Worm (Caenorhabditis elegans) whole organism, young adult: Measurements from ENCODE around the gene grp-1.

Source experiments
- B0336.3 ChIP-seq: fragments of 200-800 bp; sonication (Bioruptor generic); IDR thresholded peaks from 2 replicates; pipeline ENCODE4 v1.3.6; 2022; ENCODE audit warnings: missing genetic modification characterization, missing compliant biosample characterization
- F22D6.2 ChIP-seq: sonication (generic microtip); optimal IDR thresholded peaks from 2 replicates; lab custom pipeline; 2016; ENCODE audit warnings: mild to moderate bottlenecking, missing genetic modification characterization, missing compliant biosample characterization
- F23B12.7 ChIP-seq: sonication (generic microtip); optimal IDR thresholded peaks from 2 replicates; lab custom pipeline; 2017; ENCODE audit warnings: missing genetic modification characterization, mild to moderate bottlenecking, missing compliant biosample characterization, antibody characterized with exemption, moderate library complexity; ENCODE audit not compliant: insufficient read depth
- F33H1.4 ChIP-seq: fragments of 200-800 bp; sonication (Bioruptor generic); IDR thresholded peaks from 2 replicates; pipeline ENCODE4 v1.3.6; 2022; ENCODE audit warnings: missing genetic modification reagents, missing genetic modification characterization, missing compliant biosample characterization
- F57C9.4 ChIP-seq: sonication (generic microtip); optimal IDR thresholded peaks from 2 replicates; lab custom pipeline; 2017; ENCODE audit warnings: mild to moderate bottlenecking, missing genetic modification characterization, missing compliant biosample characterization
- K12H6.12 ChIP-seq: fragments of 200-800 bp; sonication (Bioruptor generic); optimal IDR thresholded peaks from 2 replicates; lab custom pipeline; 2018; ENCODE audit warnings: mild to moderate bottlenecking, missing genetic modification characterization, missing compliant biosample characterization
- Y53G8AR.9 ChIP-seq: fragments of 200-800 bp; sonication (Bioruptor generic); conservative IDR thresholded peaks from 2 replicates; pipeline ENCODE4 v1.3.6; 2022; ENCODE audit warnings: missing genetic modification reagents, missing genetic modification characterization, missing compliant biosample characterization
- Y56A3A.18 ChIP-seq: fragments of 200-800 bp; sonication (Bioruptor generic); IDR thresholded peaks from 2 replicates; pipeline ENCODE4 v1.3.6; 2022; ENCODE audit warnings: missing genetic modification reagents, missing genetic modification characterization, missing compliant biosample characterization
- Y67H2A.10 ChIP-seq: fragments of 200-800 bp; sonication (Bioruptor generic); conservative IDR thresholded peaks from 2 replicates; pipeline ENCODE4 v1.3.6; 2022; ENCODE audit warnings: missing genetic modification reagents, missing genetic modification characterization, missing compliant biosample characterization
- ZK185.1 ChIP-seq: sonication (generic microtip); optimal IDR thresholded peaks from 2 replicates; lab custom pipeline; 2016; ENCODE audit warnings: mild to moderate bottlenecking, missing genetic modification characterization, missing compliant biosample characterization; ENCODE audit not compliant: poor library complexity, severe bottlenecking
- aptf-3 ChIP-seq: fragments of 200-800 bp; sonication (Bioruptor generic); IDR thresholded peaks from 2 replicates; pipeline ENCODE4 v1.3.6; 2022; ENCODE audit warnings: missing genetic modification characterization, missing compliant biosample characterization
- athp-1 ChIP-seq: sonication (generic microtip); optimal IDR thresholded peaks from 2 replicates; lab custom pipeline; 2017; ENCODE audit warnings: mild to moderate bottlenecking, missing genetic modification characterization, missing compliant biosample characterization
- attf-3 ChIP-seq: fragments of 200-800 bp; sonication (Bioruptor generic); conservative IDR thresholded peaks from 2 replicates; pipeline ENCODE4 v1.3.6; 2022; ENCODE audit warnings: missing genetic modification reagents, missing genetic modification characterization, missing compliant biosample characterization
- attf-6 ChIP-seq: fragments of 200-800 bp; sonication (Bioruptor generic); IDR thresholded peaks from 2 replicates; pipeline ENCODE4 v1.3.6; 2022; ENCODE audit warnings: missing genetic modification reagents, missing genetic modification characterization, missing compliant biosample characterization
- ceh-91 ChIP-seq: fragments of 200-800 bp; sonication (Bioruptor generic); IDR thresholded peaks from 2 replicates; pipeline ENCODE4 v1.3.6; 2022; ENCODE audit warnings: missing genetic modification reagents, missing genetic modification characterization, missing compliant biosample characterization
- die-1 ChIP-seq: sonication (generic microtip); optimal IDR thresholded peaks from 2 replicates; lab custom pipeline; 2016; ENCODE audit warnings: missing genotype, mild to moderate bottlenecking, missing genetic modification characterization, missing compliant biosample characterization
- efl-1 ChIP-seq: fragments of 150-350 bp; optimal IDR thresholded peaks from 2 replicates; lab custom pipeline; 2014; ENCODE audit warnings: missing biosample characterization, missing genetic modification reagents, missing genetic modification characterization
- gei-17 ChIP-seq: fragments of 200-800 bp; sonication (Bioruptor generic); optimal IDR thresholded peaks from 2 replicates; lab custom pipeline; 2018; ENCODE audit warnings: mild to moderate bottlenecking, missing genetic modification characterization, missing compliant biosample characterization
- him-1 ChIP-seq: sonication (generic microtip); optimal IDR thresholded peaks from 2 replicates; lab custom pipeline; 2016; ENCODE audit warnings: missing genotype, missing genetic modification reagents, missing genetic modification characterization, missing compliant biosample characterization
- hlh-12 ChIP-seq: sonication (generic microtip); optimal IDR thresholded peaks from 2 replicates; lab custom pipeline; 2016; ENCODE audit warnings: missing genetic modification characterization, missing compliant biosample characterization
- hlh-26 ChIP-seq: fragments of 200-800 bp; sonication (Bioruptor generic); conservative IDR thresholded peaks from 2 replicates; pipeline ENCODE4 v1.3.6; 2022; ENCODE audit warnings: missing genetic modification reagents, missing genetic modification characterization, missing compliant biosample characterization
- hsf-1 ChIP-seq: fragments of 200-800 bp; sonication (Bioruptor generic); IDR thresholded peaks from 2 replicates; pipeline ENCODE4 v1.3.6; 2022; ENCODE audit warnings: missing genetic modification reagents, missing genetic modification characterization, missing compliant biosample characterization
- let-526 ChIP-seq: fragments of 200-800 bp; sonication (Bioruptor generic); IDR thresholded peaks from 2 replicates; pipeline ENCODE4 v1.3.6; 2022; ENCODE audit warnings: missing genetic modification reagents, missing genetic modification characterization, missing compliant biosample characterization
- let-607 ChIP-seq, 2 experiments: fragments of 200-800 bp in 1 of 2; sonication (Bioruptor generic) in 1 of 2; sonication (generic microtip) in 1 of 2; optimal IDR thresholded peaks; 2 replicates each; lab custom pipeline; 2016 to 2018; ENCODE audit warnings: mild to moderate bottlenecking in 2 of 2, missing compliant biosample characterization in 2 of 2, missing genetic modification characterization in 2 of 2, moderate library complexity in 2 of 2, missing genotype in 1 of 2
- lin-35 ChIP-seq, 3 experiments: fragments of 150-350 bp in 2 of 3; sonication (generic microtip) in 1 of 3; optimal IDR thresholded peaks; 2 replicates each; lab custom pipeline; 2014 to 2018; ENCODE audit warnings: missing biosample characterization in 3 of 3, missing genetic modification characterization in 3 of 3, missing genetic modification reagents in 3 of 3
- lin-40 ChIP-seq: sonication (generic microtip); optimal IDR thresholded peaks from 2 replicates; lab custom pipeline; 2016; ENCODE audit warnings: missing genetic modification characterization, mild to moderate bottlenecking, missing compliant biosample characterization, missing genotype, missing genetic modification reagents
- lir-1 ChIP-seq: fragments of 200-800 bp; sonication (Bioruptor generic); conservative IDR thresholded peaks from 2 replicates; pipeline ENCODE4 v1.3.6; 2022; ENCODE audit warnings: missing genetic modification reagents, missing genetic modification characterization, missing compliant biosample characterization
- lsy-27 ChIP-seq: sonication (generic microtip); optimal IDR thresholded peaks from 2 replicates; lab custom pipeline; 2017; ENCODE audit warnings: missing genetic modification characterization, mild to moderate bottlenecking, missing compliant biosample characterization, antibody characterized with exemption, missing genotype, borderline replicate concordance; ENCODE audit not compliant: insufficient read depth
- madf-10 ChIP-seq: sonication (generic microtip); optimal IDR thresholded peaks from 2 replicates; lab custom pipeline; 2016; ENCODE audit warnings: mild to moderate bottlenecking, missing genetic modification characterization, missing compliant biosample characterization
- madf-8 ChIP-seq: fragments of 200-800 bp; sonication (Bioruptor generic); conservative IDR thresholded peaks from 2 replicates; pipeline ENCODE4 v1.3.6; 2022; ENCODE audit warnings: missing genetic modification reagents, missing genetic modification characterization, missing compliant biosample characterization
- mes-4 ChIP-seq: sonication (generic microtip); optimal IDR thresholded peaks from 2 replicates; lab custom pipeline; 2016; ENCODE audit warnings: missing genotype, missing genetic modification characterization, missing compliant biosample characterization
- mxl-1 ChIP-seq: sonication (generic microtip); optimal IDR thresholded peaks from 2 replicates; lab custom pipeline; 2016; ENCODE audit warnings: missing genetic modification characterization, missing compliant biosample characterization
- nfya-2 ChIP-seq: fragments of 200-800 bp; sonication (Bioruptor generic); IDR thresholded peaks from 2 replicates; pipeline ENCODE4 v1.3.6; 2022; ENCODE audit warnings: missing genetic modification reagents, missing genetic modification characterization, missing compliant biosample characterization
- nhr-90 ChIP-seq: sonication (generic microtip); optimal IDR thresholded peaks from 2 replicates; lab custom pipeline; 2016; ENCODE audit warnings: missing genotype, mild to moderate bottlenecking, missing genetic modification characterization, missing compliant biosample characterization
- rcor-1 ChIP-seq: fragments of 200-800 bp; sonication (Bioruptor generic); IDR thresholded peaks from 2 replicates; pipeline ENCODE4 v1.3.6; 2022; ENCODE audit warnings: missing genetic modification reagents, missing genetic modification characterization, missing compliant biosample characterization
- rec-8 ChIP-seq, 2 experiments: sonication (generic microtip); optimal IDR thresholded peaks; 2 replicates each; lab custom pipeline; 2016; ENCODE audit warnings: mild to moderate bottlenecking in 2 of 2, missing genetic modification characterization in 2 of 2, missing genetic modification reagents in 2 of 2, missing genotype in 2 of 2, missing biosample characterization in 1 of 2, missing compliant biosample characterization in 1 of 2, moderate library complexity in 1 of 2
- sdz-38 ChIP-seq: sonication (generic microtip); optimal IDR thresholded peaks from 2 replicates; lab custom pipeline; 2016; ENCODE audit warnings: missing genotype, missing genetic modification characterization, missing compliant biosample characterization
- snpc-1.1 ChIP-seq: sonication (generic microtip); optimal IDR thresholded peaks from 2 replicates; lab custom pipeline; 2017; ENCODE audit warnings: missing genetic modification characterization, mild to moderate bottlenecking, missing compliant biosample characterization, antibody characterized with exemption, moderate library complexity, missing genotype, missing genetic modification reagents; ENCODE audit not compliant: insufficient read depth
- snpc-1.3 ChIP-seq: sonication (generic microtip); optimal IDR thresholded peaks from 2 replicates; lab custom pipeline; 2017; ENCODE audit warnings: missing genetic modification characterization, mild to moderate bottlenecking, missing compliant biosample characterization, antibody characterized with exemption, moderate library complexity, missing genotype, missing genetic modification reagents; ENCODE audit not compliant: insufficient read depth
- somi-1 ChIP-seq: fragments of 200-800 bp; sonication (Bioruptor generic); optimal IDR thresholded peaks from 2 replicates; lab custom pipeline; 2018; ENCODE audit warnings: mild to moderate bottlenecking, missing genetic modification characterization, missing compliant biosample characterization
- tlf-1 ChIP-seq: fragments of 200-800 bp; sonication (Bioruptor generic); optimal IDR thresholded peaks from 2 replicates; lab custom pipeline; 2018; ENCODE audit warnings: mild to moderate bottlenecking, missing genetic modification characterization, missing compliant biosample characterization
- unc-130 ChIP-seq: sonication (generic microtip); optimal IDR thresholded peaks from 2 replicates; lab custom pipeline; 2016; ENCODE audit warnings: missing genetic modification reagents, missing genetic modification characterization, missing compliant biosample characterization
- zim-3 ChIP-seq: sonication (generic microtip); optimal IDR thresholded peaks from 2 replicates; lab custom pipeline; 2017; ENCODE audit warnings: mild to moderate bottlenecking, missing genetic modification characterization, moderate library complexity, missing compliant biosample characterization
- ztf-18 ChIP-seq: sonication (generic microtip); optimal IDR thresholded peaks from 2 replicates; lab custom pipeline; 2016; ENCODE audit warnings: missing genotype, mild to moderate bottlenecking, missing genetic modification characterization, missing compliant biosample characterization
- ztf-25 ChIP-seq: fragments of 200-800 bp; sonication (Bioruptor generic); IDR thresholded peaks from 2 replicates; pipeline ENCODE4 v1.3.6; 2022; ENCODE audit warnings: missing genetic modification reagents, missing genetic modification characterization, missing compliant biosample characterization
- ztf-26 ChIP-seq: sonication (generic microtip); optimal IDR thresholded peaks from 2 replicates; lab custom pipeline; 2017; ENCODE audit warnings: missing genetic modification characterization, missing compliant biosample characterization

The grp-1 gene

DNA sequence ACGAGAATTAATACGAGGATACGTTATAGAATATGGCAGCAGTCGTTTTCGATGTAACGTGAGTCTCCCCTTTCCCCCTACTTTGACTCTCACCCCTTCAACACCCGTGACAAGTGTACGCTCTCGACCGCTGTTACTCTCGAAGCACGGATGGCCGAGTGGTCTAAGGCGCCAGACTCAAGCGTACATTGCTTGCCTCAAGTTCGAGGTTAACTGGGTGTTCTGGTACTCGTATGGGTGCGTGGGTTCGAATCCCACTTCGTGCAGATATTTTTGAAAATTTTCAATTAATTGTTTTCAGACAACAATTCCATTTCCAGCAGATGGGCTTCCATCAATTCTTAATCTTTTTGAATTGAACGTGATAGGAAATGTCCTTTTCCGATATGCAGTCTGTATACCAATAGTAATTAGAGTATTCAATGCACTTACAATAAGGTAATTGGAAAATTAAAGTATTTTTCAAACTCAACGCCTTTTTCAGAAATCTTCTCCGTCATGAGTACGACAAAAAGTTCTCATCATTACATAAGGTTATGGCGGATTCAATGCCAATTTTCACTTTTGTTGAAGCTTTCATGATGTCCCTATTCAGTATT lies 24.1 kb downstream of the grp-1 start (continued):
- peak in 2 of 3 experiments; percentile 4 to 81 for TF ChIP-seq lin-35 (GFP tag; optimal IDR thresholded peaks at IDR 0.05; lab: Kevin White, UChicago)
- TF ChIP-seq sdz-38 (tag; lab: Kevin White, UChicago) = no peak
- TF ChIP-seq somi-1 = no peak
- TF ChIP-seq hsf-1 (GFP tag; lab: Robert Waterston, UW) = 0 out of 2 replicates have a peak, but pooled peaks have one; percentile 14
- TF ChIP-seq him-1 (tag; lab: Kevin White, UChicago) = peak; percentile 100
- peak; percentile 92 for TF ChIP-seq die-1
- peak; percentile 69 for TF ChIP-seq snpc-1.3 (tag; lab: Kevin White, UChicago)
- TF ChIP-seq lir-1 (GFP tag; lab: Robert Waterston, UW) = no peak
- TF ChIP-seq gei-17 (GFP tag; lab: Kevin White, UChicago) = peak; percentile 54
- TF ChIP-seq let-526 (GFP tag; lab: Robert Waterston, UW) = no peak
- TF ChIP-seq rec-8 (tag; optimal IDR thresholded peaks at IDR 0.05; lab: Kevin White, UChicago) = peak; percentile 80 to 94
- 0 out of 2 replicates have a peak, but pooled peaks have one; percentile 30 for TF ChIP-seq Y67H2A.10 (GFP tag; lab: Robert Waterston, UW)
- peak; percentile 42 for TF ChIP-seq unc-130
- TF ChIP-seq snpc-1.1 (tag; lab: Kevin White, UChicago) = peak; percentile 62
- TF ChIP-seq ztf-18 (tag; lab: Kevin White, UChicago) = peak; percentile 77
- TF ChIP-seq hlh-12 = no peak
- TF ChIP-seq nfya-2 (GFP tag; lab: Robert Waterston, UW) = 0 out of 2 replicates have a peak, but pooled peaks have one; percentile 20
- peak; percentile 83 for TF ChIP-seq Y56A3A.18 (GFP tag; lab: Robert Waterston, UW)
- peak; percentile 24 for TF ChIP-seq athp-1
- TF ChIP-seq ZK185.1 (tag; lab: Kevin White, UChicago) = peak; percentile 59
- no peak for TF ChIP-seq lsy-27 (tag; lab: Kevin White, UChicago)
- peak; percentile 4 for TF ChIP-seq efl-1 (GFP tag; lab: Kevin White, UChicago)
- TF ChIP-seq F23B12.7 = peak; percentile 91
- peak; percentile 67 for TF ChIP-seq ztf-26 (tag; lab: Kevin White, UChicago)
- peak; percentile 63 for TF ChIP-seq madf-10 (tag; lab: Kevin White, UChicago)
- TF ChIP-seq ceh-91 (GFP tag; lab: Robert Waterston, UW) = peak; percentile 40; the same call in 1 of the 2 replicates
- TF ChIP-seq let-607 (tag; optimal IDR thresholded peaks at IDR 0.05; lab: Kevin White, UChicago) = peak; percentile 39 to 67
- TF ChIP-seq madf-8 = peak; percentile 28; the same call in 1 of the 2 replicates
- TF ChIP-seq B0336.3 (GFP tag; lab: Robert Waterston, UW) = peak; percentile 54; the same call in 1 of the 2 replicates
- TF ChIP-seq lin-40 (tag; lab: Kevin White, UChicago) = peak; percentile 71
- no peak for TF ChIP-seq hlh-26 (GFP tag; lab: Robert Waterston, UW)
- TF ChIP-seq F57C9.4 (tag; lab: Kevin White, UChicago) = no peak
- TF ChIP-seq mes-4 = peak; percentile 76
- TF ChIP-seq F33H1.4 (GFP tag; lab: Robert Waterston, UW) = peak; percentile 61
- no peak for TF ChIP-seq aptf-3
- peak; percentile 58; the same call in 1 of the 2 replicates for TF ChIP-seq rcor-1 (GFP tag; lab: Robert Waterston, UW)
- peak; percentile 64; the same call in 1 of the 2 replicates for TF ChIP-seq attf-3 (GFP tag; lab: Robert Waterston, UW)
- TF ChIP-seq tlf-1 (GFP tag; lab: Kevin White, UChicago) = peak; percentile 33
- TF ChIP-seq K12H6.12 = peak; percentile 66
- peak; percentile 64; the same call in 1 of the 2 replicates for TF ChIP-seq Y53G8AR.9 (GFP tag; lab: Robert Waterston, UW)
- TF ChIP-seq mxl-1 = peak; percentile 87
- TF ChIP-seq ztf-25 = peak; percentile 83
- TF ChIP-seq zim-3 (tag; lab: Kevin White, UChicago) = peak; percentile 88
- TF ChIP-seq nhr-90 (tag; lab: Kevin White, UChicago) = peak; percentile 87
- peak; percentile 17 for TF ChIP-seq F22D6.2 (tag; lab: Kevin White, UChicago)
- TF ChIP-seq attf-6 = peak; percentile 69; the same call in 1 of the 2 replicates
